Fruit fly (Drosophila melanogaster): Measurements from ENCODE around the gene CG42542.

dm6 chr3R:15229329-15229876 is 33.0 kb downstream of the CG42542 start, which contains the start of the genes Art3 and mRpS10:
- TF ChIP-seq kay (GFP tag; ENCODE audit: borderline replicate concordance), result no peak
- no peak for TF ChIP-seq Hr96 (GFP tag; optimal IDR thresholded peaks at IDR 0.05)
- TF ChIP-seq CG1620 (GFP tag; optimal IDR thresholded peaks at IDR 0.05), result peak; percentile 99
- TF ChIP-seq CG33017 (tag; optimal IDR thresholded peaks at IDR 0.05), result peak; percentile 100
- TF ChIP-seq Crg-1 (GFP tag; optimal IDR thresholded peaks at IDR 0.05), result peak; percentile 99
- peak; percentile 98 for TF ChIP-seq ovo (GFP tag; optimal IDR thresholded peaks at IDR 0.05)
- TF ChIP-seq tj (GFP tag; optimal IDR thresholded peaks at IDR 0.05), result peak; percentile 94
- peak; percentile 99 for TF ChIP-seq Clk (GFP tag; optimal IDR thresholded peaks at IDR 0.05)
- peak; percentile 100 for TF ChIP-seq CG12768 (GFP tag; optimal IDR thresholded peaks at IDR 0.05)
- TF ChIP-seq CG5204 (GFP tag; optimal IDR thresholded peaks at IDR 0.05), result peak; percentile 100

All from whole organism, adult.